Worm (Caenorhabditis elegans): ENCODE data around the gene olrn-1.

DNA sequence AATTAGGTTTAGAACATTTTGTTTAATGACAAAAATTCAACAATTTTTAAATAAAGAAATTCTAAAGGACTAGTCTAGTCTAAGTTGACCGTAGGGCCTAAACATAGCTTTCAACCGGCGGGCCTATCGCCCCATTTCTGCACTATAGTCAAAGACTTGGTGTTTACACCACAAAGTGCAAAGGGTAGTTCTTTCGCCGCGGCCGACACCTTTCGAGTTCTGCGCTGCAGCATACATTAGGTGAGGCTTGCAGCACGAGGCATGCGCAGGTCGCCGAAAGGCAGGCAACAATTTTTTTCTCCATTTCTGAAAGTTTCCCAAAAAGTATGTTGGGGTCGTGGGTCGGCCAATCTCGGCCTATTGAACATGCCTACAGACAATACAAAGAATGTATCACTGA is 9.0 kb upstream of the olrn-1 start:
- no peak for TF ChIP-seq C34F6.9 (tag; optimal IDR thresholded peaks at IDR 0.05)
- no peak for TF ChIP-seq unc-62 (GFP tag; optimal IDR thresholded peaks at IDR 0.05)
- TF ChIP-seq R02D3.7 (tag; optimal IDR thresholded peaks at IDR 0.05), result no peak
- TF ChIP-seq alr-1 (tag; optimal IDR thresholded peaks at IDR 0.05), result no peak
- no peak for TF ChIP-seq ZK546.5 (tag; optimal IDR thresholded peaks at IDR 0.05)
- TF ChIP-seq elt-1 (tag; optimal IDR thresholded peaks at IDR 0.05), result no peak
- no peak for TF ChIP-seq nhr-25 (tag; optimal IDR thresholded peaks at IDR 0.05)
- TF ChIP-seq unc-55 (GFP tag; optimal IDR thresholded peaks at IDR 0.05), result no peak
- no peak for TF ChIP-seq egl-27 (tag; optimal IDR thresholded peaks at IDR 0.05)
- no peak for TF ChIP-seq lin-39 (tag; optimal IDR thresholded peaks at IDR 0.05)
- no peak for TF ChIP-seq ama-1 (optimal IDR thresholded peaks at IDR 0.05)
- TF ChIP-seq nhr-77 (tag; optimal IDR thresholded peaks at IDR 0.05), result no peak
- no peak for TF ChIP-seq lin-13 (GFP tag; optimal IDR thresholded peaks at IDR 0.05)
- TF ChIP-seq Y55F3AM.14 (GFP tag; optimal IDR thresholded peaks at IDR 0.05), result no peak
